Fruit fly (Drosophila melanogaster) whole organism, adult: Measurements from ENCODE around the gene CG44001.

ENCODE experiments used
- CG11617 ChIP-seq: fragments of 200-800 bp; sonication (Bioruptor generic); optimal IDR thresholded peaks from 2 replicates; lab custom pipeline; 2017; ENCODE audit warnings: mild to moderate bottlenecking, missing biosample characterization, missing genetic modification reagents, missing genetic modification characterization
- CG12768 ChIP-seq: fragments of 200-800 bp; sonication (Bioruptor generic); optimal IDR thresholded peaks from 2 replicates; lab custom pipeline; 2017; ENCODE audit warnings: missing biosample characterization, missing genetic modification characterization, mild to moderate bottlenecking, moderate library complexity, missing genetic modification reagents
- CG14711 ChIP-seq: fragments of 200-800 bp; sonication (Bioruptor generic); optimal IDR thresholded peaks from 2 replicates; lab custom pipeline; 2018; ENCODE audit warnings: missing biosample characterization, mild to moderate bottlenecking, missing genetic modification characterization, moderate library complexity
- CG1620 ChIP-seq: fragments of 200-800 bp; sonication (Bioruptor generic); optimal IDR thresholded peaks from 2 replicates; lab custom pipeline; 2016; ENCODE audit warnings: missing biosample characterization, missing genetic modification characterization
- CG33017 ChIP-seq: fragments of 200-800 bp; sonication (Bioruptor generic); optimal IDR thresholded peaks from 2 replicates; lab custom pipeline; 2018; ENCODE audit warnings: missing biosample characterization, mild to moderate bottlenecking, missing genetic modification characterization, moderate library complexity
- CG5204 ChIP-seq: fragments of 200-800 bp; sonication (Bioruptor generic); optimal IDR thresholded peaks from 2 replicates; lab custom pipeline; 2016; ENCODE audit warnings: missing biosample characterization, missing genetic modification characterization
- CG7045 ChIP-seq: fragments of 200-800 bp; sonication (Bioruptor generic); optimal IDR thresholded peaks from 2 replicates; lab custom pipeline; 2017; ENCODE audit warnings: missing biosample characterization, mild to moderate bottlenecking, missing genetic modification characterization
- CG7101 ChIP-seq: fragments of 200-800 bp; sonication (Bioruptor generic); optimal IDR thresholded peaks from 2 replicates; lab custom pipeline; 2018; ENCODE audit warnings: missing biosample characterization, mild to moderate bottlenecking, missing genetic modification characterization, moderate library complexity
- Clk ChIP-seq: fragments of 200-800 bp; sonication (Bioruptor generic); optimal IDR thresholded peaks from 2 replicates; lab custom pipeline; 2017; ENCODE audit warnings: missing biosample characterization, missing genetic modification characterization
- Crg-1 ChIP-seq: fragments of 200-800 bp; sonication (Bioruptor generic); optimal IDR thresholded peaks from 2 replicates; lab custom pipeline; 2016; ENCODE audit warnings: missing biosample characterization, missing genetic modification characterization
- Hr96 ChIP-seq: fragments of 200-800 bp; sonication (Bioruptor generic); optimal IDR thresholded peaks from 2 replicates; lab custom pipeline; 2016; ENCODE audit warnings: missing biosample characterization, missing genetic modification characterization
- Mnt ChIP-seq: fragments of 200-800 bp; sonication (Bioruptor generic); optimal IDR thresholded peaks from 2 replicates; lab custom pipeline; 2016; ENCODE audit warnings: missing biosample characterization, mild to moderate bottlenecking, missing genetic modification characterization
- bab1 ChIP-seq: fragments of 200-800 bp; sonication (Bioruptor generic); optimal IDR thresholded peaks from 3 replicates; lab custom pipeline; 2019; ENCODE audit warnings: missing biosample characterization, mild to moderate bottlenecking, missing genetic modification characterization, moderate library complexity
- cic ChIP-seq: fragments of 200-800 bp; sonication (Bioruptor generic); optimal IDR thresholded peaks from 2 replicates; lab custom pipeline; 2017; ENCODE audit warnings: missing biosample characterization, mild to moderate bottlenecking, missing genetic modification characterization, moderate library complexity
- cnc ChIP-seq, 2 experiments: fragments of >200 bp; optimal IDR thresholded peaks; 2 replicates each; lab custom pipeline; 2017
- kay ChIP-seq: fragments of 200-800 bp; sonication (Bioruptor generic); peaks from one replicate; lab custom pipeline; 2016; ENCODE audit warnings: missing biosample characterization, missing genetic modification characterization, borderline replicate concordance
- ovo ChIP-seq: fragments of 200-800 bp; sonication (Bioruptor generic); optimal IDR thresholded peaks from 2 replicates; lab custom pipeline; 2016; ENCODE audit warnings: missing biosample characterization, missing genetic modification characterization
- pad ChIP-seq: fragments of 200-800 bp; sonication (Bioruptor generic); optimal IDR thresholded peaks from 3 replicates; lab custom pipeline; 2017; ENCODE audit warnings: missing biosample characterization, missing genetic modification characterization, mild to moderate bottlenecking, moderate library complexity, missing genetic modification reagents
- tj ChIP-seq: fragments of 200-800 bp; sonication (Bioruptor generic); optimal IDR thresholded peaks from 3 replicates; lab custom pipeline; 2017; ENCODE audit warnings: missing biosample characterization, mild to moderate bottlenecking, missing genetic modification characterization, moderate library complexity
- toe ChIP-seq: fragments of 200-800 bp; sonication (Bioruptor generic); optimal IDR thresholded peaks from 2 replicates; lab custom pipeline; 2016; ENCODE audit warnings: missing biosample characterization, missing genetic modification characterization

The CG44001 gene

dm6 chr2L:5030535-5030934, 12.5 kb upstream of the CG44001 start:
- TF ChIP-seq ovo, result no peak
- TF ChIP-seq CG33017, result no peak
- TF ChIP-seq CG7045, result no peak
- TF ChIP-seq CG11617 (GFP tag; lab: Kevin White, UChicago), result no peak
- no peak for TF ChIP-seq Crg-1
- no peak for TF ChIP-seq cnc (optimal IDR thresholded peaks at IDR 0.05; lab: Kevin White, UChicago)
- no peak for TF ChIP-seq Mnt (GFP tag; lab: Kevin White, UChicago)
- TF ChIP-seq CG12768 (GFP tag; lab: Kevin White, UChicago), result no peak
- no peak for TF ChIP-seq Clk (GFP tag; lab: Kevin White, UChicago)
- TF ChIP-seq bab1 (GFP tag; lab: Kevin White, UChicago), result no peak

DNA sequence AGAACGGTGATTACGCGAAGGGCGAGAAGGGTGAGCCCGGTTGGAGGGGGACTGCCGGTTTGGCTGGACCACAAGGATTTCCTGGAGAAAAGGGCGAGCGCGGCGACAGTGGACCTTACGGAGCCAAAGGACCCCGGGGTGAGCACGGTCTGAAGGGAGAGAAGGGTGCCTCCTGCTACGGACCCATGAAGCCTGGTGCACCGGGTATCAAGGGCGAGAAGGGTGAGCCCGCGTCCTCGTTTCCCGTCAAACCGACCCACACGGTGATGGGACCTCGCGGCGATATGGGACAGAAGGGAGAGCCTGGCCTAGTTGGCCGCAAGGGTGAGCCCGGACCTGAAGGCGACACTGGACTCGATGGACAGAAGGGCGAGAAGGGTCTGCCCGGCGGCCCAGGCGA, 11.7 kb upstream of the CG44001 start:
- TF ChIP-seq kay (GFP tag; lab: Kevin White, UChicago) (no peak), Crg-1 (no peak), CG5204 (no peak), CG12768 (GFP tag; lab: Kevin White, UChicago) (no peak), tj (GFP tag; lab: Kevin White, UChicago) (no peak), cnc (optimal IDR thresholded peaks at IDR 0.05; lab: Kevin White, UChicago) (no peak), bab1 (GFP tag; lab: Kevin White, UChicago) (no peak), cic (GFP tag; lab: Kevin White, UChicago) (no peak), Mnt (GFP tag; lab: Kevin White, UChicago) (no peak), Clk (GFP tag; lab: Kevin White, UChicago) (no peak), Hr96 (GFP tag; lab: Kevin White, UChicago) (no peak), toe (GFP tag; lab: Kevin White, UChicago) (no peak), CG7101 (tag; lab: Kevin White, UChicago) (no peak), ovo (no peak)

DNA sequence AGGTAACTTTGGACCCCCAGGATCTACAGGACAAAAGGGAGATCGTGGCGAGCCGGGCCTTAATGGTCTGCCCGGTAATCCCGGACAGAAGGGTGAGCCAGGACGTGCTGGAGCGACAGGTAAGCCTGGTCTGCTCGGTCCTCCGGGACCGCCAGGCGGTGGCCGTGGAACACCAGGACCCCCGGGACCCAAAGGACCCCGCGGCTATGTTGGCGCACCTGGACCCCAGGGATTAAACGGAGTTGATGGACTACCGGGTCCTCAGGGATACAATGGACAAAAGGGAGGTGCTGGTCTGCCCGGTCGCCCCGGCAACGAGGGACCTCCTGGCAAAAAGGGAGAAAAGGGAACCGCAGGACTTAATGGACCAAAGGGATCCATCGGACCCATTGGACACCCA, 11.2 kb upstream of the CG44001 start:
- no peak for TF ChIP-seq pad (GFP tag; lab: Kevin White, UChicago)
- no peak for TF ChIP-seq CG7101 (tag; lab: Kevin White, UChicago)
- no peak for TF ChIP-seq bab1 (GFP tag; lab: Kevin White, UChicago)
- no peak for TF ChIP-seq cnc (optimal IDR thresholded peaks at IDR 0.05; lab: Kevin White, UChicago)
- TF ChIP-seq Clk (GFP tag; lab: Kevin White, UChicago), result no peak
- TF ChIP-seq CG33017, result no peak
- TF ChIP-seq CG1620 (GFP tag; lab: Kevin White, UChicago), result no peak
- TF ChIP-seq cic (GFP tag; lab: Kevin White, UChicago), result no peak
- TF ChIP-seq tj (GFP tag; lab: Kevin White, UChicago), result no peak
- no peak for TF ChIP-seq Crg-1

DNA sequence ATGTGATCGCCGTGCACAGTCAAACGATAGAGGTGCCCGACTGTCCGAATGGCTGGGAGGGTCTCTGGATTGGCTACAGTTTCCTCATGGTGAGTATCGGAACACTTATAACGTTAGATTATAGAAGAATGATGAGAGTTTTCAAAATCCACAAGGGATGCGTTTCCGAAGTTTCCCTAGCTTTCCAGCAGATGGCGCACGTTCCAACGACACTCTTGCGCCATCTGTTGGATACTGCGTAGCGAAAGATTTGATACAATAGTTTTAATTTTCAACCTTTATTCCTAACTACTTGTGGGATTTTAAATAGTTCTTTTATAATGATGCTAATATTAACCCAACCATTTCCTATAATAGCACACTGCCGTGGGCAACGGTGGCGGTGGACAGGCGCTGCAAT, 7.0 kb upstream of the CG44001 start:
- TF ChIP-seq Clk (GFP tag; lab: Kevin White, UChicago) (no peak), CG5204 (no peak), CG11617 (GFP tag; lab: Kevin White, UChicago) (no peak), CG14711 (tag; lab: Kevin White, UChicago) (no peak), CG7045 (no peak), toe (GFP tag; lab: Kevin White, UChicago) (no peak), tj (GFP tag; lab: Kevin White, UChicago) (no peak), cic (GFP tag; lab: Kevin White, UChicago) (no peak), kay (GFP tag; lab: Kevin White, UChicago) (no peak), CG12768 (GFP tag; lab: Kevin White, UChicago) (no peak)

DNA sequence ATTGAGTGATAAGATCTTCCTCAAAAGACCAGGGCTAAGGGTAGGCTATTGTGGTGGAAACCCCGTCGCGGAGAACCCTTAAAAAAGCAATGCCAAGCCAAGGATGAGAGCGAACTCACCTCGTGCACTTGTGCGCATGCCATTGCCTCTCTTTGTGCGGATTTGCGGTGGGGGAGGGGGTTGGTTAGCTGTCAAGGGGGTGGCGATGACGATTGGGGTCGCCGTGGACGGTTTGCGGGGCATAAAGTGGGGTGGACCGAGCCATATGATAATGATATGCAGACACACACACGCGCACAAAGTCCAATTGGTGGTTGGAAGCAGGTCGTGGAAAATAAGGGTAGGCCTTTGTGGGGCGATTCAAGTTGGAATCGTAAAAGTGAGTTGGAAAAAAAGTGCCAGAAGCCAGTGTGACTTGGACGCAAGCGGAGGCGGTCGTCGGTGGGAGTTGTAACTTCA, 5.6 kb upstream of the CG44001 start, which contains the start of the genes CG14042 and SP555:
TSS of gene CG14042 (plus strand) at position 308 of the 459 bp plus-strand sequence.
TSS of gene SP555 (plus strand) at position 308 of the 459 bp plus-strand sequence.
- TF ChIP-seq pad (GFP tag; lab: Kevin White, UChicago) (peak; percentile 18), CG7101 (tag; lab: Kevin White, UChicago) (no peak), CG7045 (no peak), CG14711 (tag; lab: Kevin White, UChicago) (no peak), cnc (optimal IDR thresholded peaks at IDR 0.05; lab: Kevin White, UChicago) (no peak), Crg-1 (no peak), cic (GFP tag; lab: Kevin White, UChicago) (no peak), CG5204 (no peak)

- no peak for TF ChIP-seq Crg-1
- no peak for TF ChIP-seq CG1620 (GFP tag; lab: Kevin White, UChicago)
- no peak for TF ChIP-seq tj (GFP tag; lab: Kevin White, UChicago)
- TF ChIP-seq CG11617 (GFP tag; lab: Kevin White, UChicago), result no peak
- TF ChIP-seq CG33017, result no peak
These were observed 994 bp upstream of the CG44001 start for dm6 chr2L:5042076-5042475.

DNA sequence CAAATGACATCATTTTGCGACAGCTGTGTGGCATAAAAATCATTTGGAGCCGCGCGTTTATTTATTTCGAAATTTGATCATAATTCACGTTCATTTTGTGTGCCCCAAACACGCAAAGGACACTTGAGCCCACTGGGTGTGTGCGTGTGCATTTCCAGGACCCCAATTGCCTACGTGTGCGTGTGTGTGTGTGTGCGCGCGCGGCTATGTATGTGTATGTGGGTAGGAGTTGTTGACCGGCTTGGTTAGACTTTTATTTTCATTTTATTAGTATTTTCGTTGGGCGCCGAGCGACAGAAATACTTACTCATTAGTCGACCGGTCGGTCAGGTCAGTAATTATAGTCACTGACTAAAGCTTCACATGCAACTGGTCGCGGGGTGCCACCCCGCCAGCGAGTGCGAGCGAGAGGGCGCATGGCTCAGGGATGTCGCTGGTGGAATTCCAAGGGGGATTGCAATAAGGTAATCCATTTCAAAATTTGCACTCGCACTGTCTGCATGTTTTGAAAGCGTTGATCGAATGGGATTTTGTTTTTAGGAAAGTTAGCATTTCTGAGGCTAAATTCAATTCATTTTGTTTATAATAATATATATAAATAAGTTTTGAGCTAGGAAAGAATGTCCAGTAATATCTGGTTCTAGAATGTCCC, 551 bp downstream of the CG44001 start:
- TF ChIP-seq Mnt (GFP tag; lab: Kevin White, UChicago) (peak; percentile 12), CG7045 (peak; percentile 59), CG12768 (GFP tag; lab: Kevin White, UChicago) (peak; percentile 40), ovo (no peak), CG11617 (GFP tag; lab: Kevin White, UChicago) (no peak), CG5204 (peak; percentile 30), CG7101 (tag; lab: Kevin White, UChicago) (peak; percentile 6), CG14711 (tag; lab: Kevin White, UChicago) (peak; percentile 22)
